Worm (Caenorhabditis elegans) whole organism, L1 larva: ENCODE data around the gene Y50E8A.22.

Source experiments
- ama-1 ChIP-seq: fragments of 150-350 bp; optimal IDR thresholded peaks from 2 replicates; lab custom pipeline; 2014
- ceh-8 ChIP-seq: fragments of 200-800 bp; sonication (Bioruptor generic); optimal IDR thresholded peaks from 2 replicates; lab custom pipeline; 2018; ENCODE audit warnings: mild to moderate bottlenecking, missing genetic modification characterization, moderate library complexity, missing compliant biosample characterization
- fkh-10 ChIP-seq: sonication (generic microtip); optimal IDR thresholded peaks from 2 replicates; lab custom pipeline; 2017; ENCODE audit warnings: missing biosample characterization, missing genetic modification reagents, missing genetic modification characterization
- grh-1 ChIP-seq: fragments of 200-800 bp; sonication (Bioruptor generic); IDR thresholded peaks from 2 replicates; pipeline ENCODE4 v1.3.6; 2022; ENCODE audit warnings: missing genetic modification reagents, missing genetic modification characterization, missing compliant biosample characterization
- hlh-4 ChIP-seq: sonication (generic microtip); optimal IDR thresholded peaks from 2 replicates; lab custom pipeline; 2016; ENCODE audit warnings: mild to moderate bottlenecking, missing genetic modification characterization, missing compliant biosample characterization
- lsy-2 ChIP-seq, 2 experiments: fragments of 150-350 bp; optimal IDR thresholded peaks; 2 replicates each; lab custom pipeline; 2014; ENCODE audit warnings: missing biosample characterization in 2 of 2, missing genetic modification characterization in 2 of 2
- mef-2 ChIP-seq: fragments of 150-350 bp; optimal IDR thresholded peaks from 2 replicates; lab custom pipeline; 2014; ENCODE audit warnings: missing biosample characterization, missing genetic modification characterization
- nhr-11 ChIP-seq: fragments of 150-350 bp; optimal IDR thresholded peaks from 2 replicates; lab custom pipeline; 2014; ENCODE audit warnings: missing biosample characterization, missing genetic modification characterization
- nhr-12 ChIP-seq: sonication (generic microtip); optimal IDR thresholded peaks from 2 replicates; lab custom pipeline; 2017; ENCODE audit warnings: missing biosample characterization, missing genetic modification characterization
- nhr-76 ChIP-seq: sonication (generic microtip); optimal IDR thresholded peaks from 2 replicates; lab custom pipeline; 2017; ENCODE audit warnings: missing biosample characterization, missing genetic modification characterization
- skn-1 ChIP-seq: fragments of 150-350 bp; optimal IDR thresholded peaks from 2 replicates; lab custom pipeline; 2014; ENCODE audit warnings: missing biosample characterization, missing genetic modification characterization
- snpc-4 ChIP-seq: fragments of 150-350 bp; optimal IDR thresholded peaks from 2 replicates; lab custom pipeline; 2014; ENCODE audit warnings: missing biosample characterization, missing genetic modification characterization
- tbx-2 ChIP-seq: sonication (generic microtip); optimal IDR thresholded peaks from 2 replicates; lab custom pipeline; 2016; ENCODE audit warnings: missing genetic modification characterization, missing compliant biosample characterization

ce11 chrV:14793043-14793442 lies 44.2 kb upstream of the Y50E8A.22 start:
- TF ChIP-seq ama-1 (lab: Kevin White, UChicago): no peak
- TF ChIP-seq grh-1 (GFP tag; lab: Robert Waterston, UW): no peak
- TF ChIP-seq mef-2 (tag; lab: Kevin White, UChicago): no peak
- TF ChIP-seq lsy-2 (tag; optimal IDR thresholded peaks at IDR 0.05; lab: Kevin White, UChicago): no peak
- TF ChIP-seq nhr-76 (tag; lab: Kevin White, UChicago): no peak
- no peak for TF ChIP-seq snpc-4 (tag; lab: Kevin White, UChicago)
- TF ChIP-seq tbx-2 (tag; lab: Kevin White, UChicago): no peak
- no peak for TF ChIP-seq hlh-4 (tag; lab: Kevin White, UChicago)
- no peak for TF ChIP-seq skn-1 (tag; lab: Kevin White, UChicago)
- no peak for TF ChIP-seq nhr-11 (tag; lab: Kevin White, UChicago)
- TF ChIP-seq fkh-10 (GFP tag; lab: Kevin White, UChicago): no peak
- no peak for TF ChIP-seq ceh-8 (GFP tag; lab: Kevin White, UChicago)
- TF ChIP-seq nhr-12 (tag; lab: Kevin White, UChicago): no peak
